Worm (Caenorhabditis elegans): Measurements from ENCODE around the gene acr-20.
"Not testable (repeated sequence)": the region's sequence is repeated elsewhere in the genome, so short reads cannot be mapped to it uniquely, and the experiment has no call there.

Gene acr-20

ce11 chrII:14350768-14351167 lies 26.9 kb downstream of the acr-20 start:
- no peak for TF ChIP-seq ceh-13 (GFP tag; optimal IDR thresholded peaks at IDR 0.05)
- TF ChIP-seq sea-1 (GFP tag; conservative IDR thresholded peaks at IDR 0.05): 0 out of 2 replicates have a peak, but pooled peaks have one; percentile 7
- TF ChIP-seq hmg-4 (GFP tag; optimal IDR thresholded peaks at IDR 0.05): no peak
- TF ChIP-seq B0310.2 (tag; optimal IDR thresholded peaks at IDR 0.05): no peak

ce11 chrII:14349356-14349923 lies 28.3 kb downstream of the acr-20 start, which contains the start of the genes Y54G11A.17, lin-7 and elof-1:
TSS of gene Y54G11A.17 (minus strand) at chrII:14349406.
TSS of gene lin-7 (minus strand) at chrII:14349406.
TSS of gene elof-1 (plus strand) at chrII:14349738.
- no peak for TF ChIP-seq ets-7 (tag; optimal IDR thresholded peaks at IDR 0.05)
- no peak for TF ChIP-seq ceh-36 (tag; optimal IDR thresholded peaks at IDR 0.05)
- no peak for TF ChIP-seq scrt-1 (GFP tag; IDR thresholded peaks at IDR 0.05)
- peak; percentile 34; the same call in 1 of the 2 replicates for TF ChIP-seq pes-1 (GFP tag; IDR thresholded peaks at IDR 0.05)
- TF ChIP-seq tbx-11 (GFP tag; IDR thresholded peaks at IDR 0.05): no peak
- no peak for TF ChIP-seq hnd-1 (tag; optimal IDR thresholded peaks at IDR 0.05)
- peak; percentile 34; the same call in 1 of the 2 replicates for TF ChIP-seq tbx-37 (GFP tag; conservative IDR thresholded peaks at IDR 0.05)
- no peak for TF ChIP-seq flt-1 (GFP tag; IDR thresholded peaks at IDR 0.05)
- peak; percentile 61 for TF ChIP-seq F13C5.2 (tag; optimal IDR thresholded peaks at IDR 0.05)
- TF ChIP-seq ama-1 (optimal IDR thresholded peaks at IDR 0.05): no peak

ce11 chrII:14346243-14346642 lies 31.5 kb downstream of the acr-20 start, which contains the start of gene Y54G11A.9:
TSS of gene Y54G11A.9 (minus strand) at chrII:14346438.
- not testable (repeated sequence) for TF ChIP-seq tbx-11 (GFP tag; IDR thresholded peaks at IDR 0.05); sea-1 (GFP tag; conservative IDR thresholded peaks at IDR 0.05); aly-1 (tag; optimal IDR thresholded peaks at IDR 0.05)

- not testable (repeated sequence) for TF ChIP-seq pes-1 (GFP tag; IDR thresholded peaks at IDR 0.05); F13C5.2 (tag; optimal IDR thresholded peaks at IDR 0.05); hmg-4 (GFP tag; optimal IDR thresholded peaks at IDR 0.05)
These were observed 33.5 kb downstream of the acr-20 start, which contains the start of gene ddl-3 for ce11 chrII:14344166-14344565. TSS of gene ddl-3 (minus strand) at chrII:14344454.

All from whole organism, early embryonic.